Fruit fly (Drosophila melanogaster) whole organism: ENCODE measurements around the gene CG31140.

Source experiments
- CG8478 ChIP-seq: fragments of >200 bp; optimal IDR thresholded peaks from 2 replicates; lab custom pipeline; 2018; ENCODE audit warnings: inconsistent platforms
- Dll ChIP-seq: fragments of >200 bp; optimal IDR thresholded peaks from 2 replicates; lab custom pipeline; 2017
- EcR ChIP-seq, 2 experiments: fragments of >200 bp; optimal IDR thresholded peaks; 2 replicates each; lab custom pipeline; 2017; ENCODE audit warnings: missing biosample characterization in 2 of 2, missing genetic modification characterization in 2 of 2, missing genetic modification reagents in 2 of 2
- pan ChIP-seq: fragments of >200 bp; optimal IDR thresholded peaks from 2 replicates; lab custom pipeline; 2017
- psq ChIP-seq: fragments of >200 bp; optimal IDR thresholded peaks from 2 replicates; lab custom pipeline; 2017
- usp ChIP-seq: fragments of >200 bp; optimal IDR thresholded peaks from 2 replicates; lab custom pipeline; 2017; ENCODE audit warnings: missing biosample characterization, missing genetic modification characterization, mixed read lengths

CG31140 gene

DNA sequence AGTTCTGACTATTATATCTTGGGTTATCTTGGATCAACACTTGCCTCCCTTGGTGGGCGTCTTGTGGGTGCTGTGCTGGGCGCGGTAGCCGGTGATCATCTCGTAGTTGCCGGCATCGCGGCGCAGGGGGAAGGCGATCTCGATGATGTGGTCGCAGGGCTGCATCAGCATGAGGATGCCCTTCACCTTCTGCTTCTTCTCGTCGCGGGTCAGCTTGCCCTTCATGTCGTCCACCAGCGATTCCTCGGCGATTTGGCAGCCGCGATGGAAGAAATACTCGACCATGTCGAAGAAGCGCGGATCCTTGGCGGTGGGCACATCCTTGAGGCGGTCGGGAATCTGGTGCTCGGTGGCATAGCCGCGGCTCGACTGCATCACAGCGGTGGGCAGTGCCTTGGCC is 20.4 kb upstream of the CG31140 start:
- TF ChIP-seq EcR (GFP tag; optimal IDR thresholded peaks at IDR 0.05; lab: Kevin White, UChicago) (no peak), psq (lab: Kevin White, UChicago) (no peak), usp (no peak), pan (lab: Kevin White, UChicago) (no peak), Dll (lab: Kevin White, UChicago) (no peak), CG8478 (lab: Kevin White, UChicago) (no peak)

dm6 chr3R:23942965-23943413 is 20.0 kb upstream of the CG31140 start, which contains the start of gene Gdh:
Gene Gdh (minus strand): TSS chr3R:23943101.
- TF ChIP-seq psq (lab: Kevin White, UChicago) (no peak), EcR (GFP tag; optimal IDR thresholded peaks at IDR 0.05; lab: Kevin White, UChicago) (no peak), pan (lab: Kevin White, UChicago) (no peak), usp (no peak), CG8478 (lab: Kevin White, UChicago) (no peak), Dll (lab: Kevin White, UChicago) (no peak)

- TF ChIP-seq EcR (GFP tag; optimal IDR thresholded peaks at IDR 0.05; lab: Kevin White, UChicago) (no peak), Dll (lab: Kevin White, UChicago) (no peak), usp (no peak), psq (lab: Kevin White, UChicago) (no peak), CG8478 (lab: Kevin White, UChicago) (no peak), pan (lab: Kevin White, UChicago) (no peak)
Observed at dm6 chr3R:23943843-23944356, 19.1 kb upstream of the CG31140 start.

DNA sequence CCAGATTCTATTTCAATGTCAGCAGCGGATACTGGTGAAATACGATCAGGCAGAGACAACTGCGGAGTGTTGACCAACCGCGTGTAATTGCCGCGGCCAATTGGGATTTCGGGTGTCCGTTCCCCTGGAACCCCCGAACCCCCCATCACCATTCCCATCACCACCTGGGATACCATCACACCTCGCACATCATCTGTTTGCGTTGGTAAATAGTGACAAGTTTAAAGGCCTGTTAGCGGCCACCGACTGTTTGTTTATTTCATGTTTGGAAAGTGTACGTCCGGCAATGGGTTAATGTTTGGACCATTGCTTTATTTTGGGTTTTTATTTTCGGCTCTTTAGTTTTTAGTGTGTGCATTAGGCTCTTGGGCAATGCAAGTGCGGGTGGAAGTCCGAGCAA is 16.0 kb upstream of the CG31140 start:
- TF ChIP-seq Dll (lab: Kevin White, UChicago) (no peak), EcR (GFP tag; optimal IDR thresholded peaks at IDR 0.05; lab: Kevin White, UChicago) (no peak), usp (no peak), psq (lab: Kevin White, UChicago) (no peak), CG8478 (lab: Kevin White, UChicago) (no peak), pan (lab: Kevin White, UChicago) (no peak)

dm6 chr3R:23948324-23948465 is 14.8 kb upstream of the CG31140 start, which contains the start of gene CG12268:
Gene CG12268 (minus strand): TSS chr3R:23948424.
- TF ChIP-seq psq (lab: Kevin White, UChicago): no peak
- TF ChIP-seq usp: no peak
- TF ChIP-seq Dll (lab: Kevin White, UChicago): no peak
- TF ChIP-seq EcR (GFP tag; optimal IDR thresholded peaks at IDR 0.05; lab: Kevin White, UChicago): no peak
- no peak for TF ChIP-seq pan (lab: Kevin White, UChicago)

DNA sequence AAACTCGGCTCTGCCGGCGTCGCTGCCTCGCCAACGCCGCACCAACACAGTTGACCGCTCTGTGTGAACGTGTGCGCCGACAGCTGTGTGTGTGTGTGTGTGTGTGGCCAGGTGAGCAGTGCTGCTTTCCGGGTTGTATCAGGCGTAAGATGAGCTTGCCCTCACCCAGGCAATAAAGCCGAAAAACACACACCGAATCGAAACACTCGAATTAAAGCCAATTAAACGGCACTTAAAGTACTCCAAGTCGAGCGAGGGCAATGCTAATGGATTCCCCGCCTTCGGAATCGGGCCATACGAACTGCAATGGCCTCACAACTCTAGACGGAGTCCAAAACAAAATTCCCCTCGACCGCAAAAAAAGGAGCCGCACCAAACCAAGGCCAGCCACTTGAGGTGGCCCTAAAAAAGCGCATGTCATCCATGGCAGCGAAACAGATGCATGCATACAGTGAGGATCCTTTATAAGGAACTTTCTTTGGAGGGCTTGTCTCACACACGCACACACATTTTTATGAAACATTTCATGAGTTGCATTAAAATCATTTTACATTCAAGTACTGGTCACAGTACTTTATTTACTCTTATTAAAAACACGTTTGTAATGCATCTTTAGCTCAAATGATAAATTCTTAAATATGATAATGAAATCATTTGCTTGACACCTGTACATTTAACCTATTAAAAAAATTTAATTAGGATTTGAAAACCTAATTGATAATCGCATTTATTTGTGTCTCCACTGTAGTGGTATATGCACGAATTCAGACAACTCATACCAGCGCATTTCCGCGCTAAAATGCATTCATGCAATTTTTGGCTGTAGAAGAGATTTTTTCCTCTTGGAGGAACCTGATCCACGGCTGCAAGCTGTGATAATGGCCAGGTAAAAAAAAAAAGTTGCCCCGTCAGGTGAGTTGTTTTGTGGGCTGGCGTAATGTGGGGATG is 14.2 kb upstream of the CG31140 start:
- no peak for TF ChIP-seq EcR (GFP tag; optimal IDR thresholded peaks at IDR 0.05; lab: Kevin White, UChicago)
- TF ChIP-seq psq (lab: Kevin White, UChicago): no peak
- TF ChIP-seq CG8478 (lab: Kevin White, UChicago): no peak
- TF ChIP-seq Dll (lab: Kevin White, UChicago): peak; percentile 56
- no peak for TF ChIP-seq pan (lab: Kevin White, UChicago)

DNA sequence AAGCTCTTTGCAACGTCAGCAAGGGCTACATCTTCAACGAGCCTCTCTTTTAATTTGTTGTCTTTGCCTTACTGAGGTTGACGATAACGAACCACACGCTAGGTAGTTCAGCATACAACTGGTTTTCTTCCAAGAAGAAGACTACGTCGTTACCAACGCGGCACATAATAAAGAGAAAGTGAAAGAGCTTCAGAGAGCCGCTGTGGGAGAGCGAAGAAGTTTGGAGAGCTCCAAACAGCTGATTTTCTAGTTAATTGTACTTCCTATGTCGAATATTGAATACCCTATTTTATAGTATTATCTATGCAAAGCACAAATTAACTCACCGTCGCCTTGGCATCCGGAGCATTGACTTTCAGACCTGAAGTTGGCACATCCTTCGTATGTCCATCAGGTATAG is 7.6 kb upstream of the CG31140 start:
- TF ChIP-seq EcR (GFP tag; optimal IDR thresholded peaks at IDR 0.05; lab: Kevin White, UChicago) (no peak), Dll (lab: Kevin White, UChicago) (no peak), CG8478 (lab: Kevin White, UChicago) (no peak), psq (lab: Kevin White, UChicago) (no peak), usp (no peak), pan (lab: Kevin White, UChicago) (no peak)

- TF ChIP-seq CG8478 (lab: Kevin White, UChicago) (no peak), Dll (lab: Kevin White, UChicago) (no peak), EcR (GFP tag; optimal IDR thresholded peaks at IDR 0.05; lab: Kevin White, UChicago) (no peak), usp (no peak), pan (lab: Kevin White, UChicago) (no peak), psq (lab: Kevin White, UChicago) (no peak)
Observed at dm6 chr3R:23958091-23958838, 4.7 kb upstream of the CG31140 start, which contains the start of the genes GluProRS and AP-1sigma. Gene GluProRS (minus strand): TSS chr3R:23958391. Gene AP-1sigma (plus strand): TSS chr3R:23958651.

dm6 chr3R:23960865-23961264 is 2.1 kb upstream of the CG31140 start:
- no peak for TF ChIP-seq psq (lab: Kevin White, UChicago)
- no peak for TF ChIP-seq EcR (GFP tag; optimal IDR thresholded peaks at IDR 0.05; lab: Kevin White, UChicago)
- no peak for TF ChIP-seq Dll (lab: Kevin White, UChicago)
- no peak for TF ChIP-seq usp
- no peak for TF ChIP-seq CG8478 (lab: Kevin White, UChicago)
- no peak for TF ChIP-seq pan (lab: Kevin White, UChicago)

- TF ChIP-seq usp: no peak
- TF ChIP-seq Dll (lab: Kevin White, UChicago): no peak
- TF ChIP-seq psq (lab: Kevin White, UChicago): no peak
- no peak for TF ChIP-seq pan (lab: Kevin White, UChicago)
Observed at dm6 chr3R:23964913-23965718, 2.1 kb downstream of the CG31140 start.
